Worm (Caenorhabditis elegans) whole organism, L4/young adult: Measurements from ENCODE around the gene nhr-38.

Experiments
- W03F9.2 ChIP-seq: fragments of 150-350 bp; optimal IDR thresholded peaks from 2 replicates; lab custom pipeline; 2014; ENCODE audit warnings: missing biosample characterization, missing genetic modification characterization
- dao-5 ChIP-seq: sonication (generic microtip); optimal IDR thresholded peaks from 2 replicates; lab custom pipeline; 2016; ENCODE audit warnings: missing genotype, missing genetic modification characterization, moderate library complexity, missing compliant biosample characterization
- him-1 ChIP-seq: sonication (generic microtip); optimal IDR thresholded peaks from 2 replicates; lab custom pipeline; 2016; ENCODE audit warnings: missing genotype, missing genetic modification reagents, missing genetic modification characterization, missing compliant biosample characterization

The nhr-38 gene

DNA sequence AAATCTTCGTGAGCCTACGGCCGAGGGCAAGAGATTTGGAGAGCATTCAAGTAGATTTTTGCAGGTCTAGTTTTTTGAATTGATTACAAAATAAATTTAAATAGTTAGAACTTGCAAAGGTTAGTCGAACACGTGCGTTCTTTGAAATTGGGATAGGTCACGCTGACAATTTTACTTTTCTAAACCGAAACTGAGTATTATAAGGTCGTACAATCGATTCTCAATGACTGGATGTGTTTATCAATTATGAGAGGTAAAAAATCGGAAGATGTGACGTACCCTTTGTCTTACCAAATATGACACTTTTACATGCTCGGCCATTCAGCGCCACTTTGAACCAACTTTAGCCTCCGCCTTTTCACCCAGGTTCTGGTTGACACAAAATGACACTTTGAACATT is 36.8 kb downstream of the nhr-38 start, which contains the start of gene C28D4.5:
C28D4.5 (minus strand) TSS at position 101 of the 400 bp plus-strand sequence.
- TF ChIP-seq him-1 (tag; lab: Kevin White, UChicago) (no peak), W03F9.2 (no peak), dao-5 (tag; lab: Kevin White, UChicago) (no peak)

DNA sequence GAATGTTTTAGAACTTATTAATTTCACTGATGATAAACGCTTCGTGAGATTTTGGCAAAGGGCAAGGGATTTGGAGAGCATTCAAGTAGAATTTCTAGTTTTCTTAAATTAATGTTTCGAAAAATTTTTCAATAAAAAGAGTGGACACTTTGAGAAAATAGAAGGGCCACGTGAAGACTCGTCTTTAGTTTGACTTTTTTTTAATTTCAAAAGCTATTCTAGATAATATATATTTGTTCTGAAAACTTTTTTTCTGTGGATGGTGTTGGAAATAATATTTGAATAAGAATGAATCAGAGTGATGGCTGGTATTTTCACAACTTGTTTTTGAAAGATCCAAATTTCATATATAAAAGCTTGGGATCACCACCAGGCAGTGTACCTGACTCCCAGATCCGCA is 38.4 kb downstream of the nhr-38 start, which contains the start of gene C28D4.8:
C28D4.8 (minus strand) TSS at position 101 of the 400 bp plus-strand sequence.
- TF ChIP-seq dao-5 (tag; lab: Kevin White, UChicago) (no peak), W03F9.2 (no peak), him-1 (tag; lab: Kevin White, UChicago) (no peak)

DNA sequence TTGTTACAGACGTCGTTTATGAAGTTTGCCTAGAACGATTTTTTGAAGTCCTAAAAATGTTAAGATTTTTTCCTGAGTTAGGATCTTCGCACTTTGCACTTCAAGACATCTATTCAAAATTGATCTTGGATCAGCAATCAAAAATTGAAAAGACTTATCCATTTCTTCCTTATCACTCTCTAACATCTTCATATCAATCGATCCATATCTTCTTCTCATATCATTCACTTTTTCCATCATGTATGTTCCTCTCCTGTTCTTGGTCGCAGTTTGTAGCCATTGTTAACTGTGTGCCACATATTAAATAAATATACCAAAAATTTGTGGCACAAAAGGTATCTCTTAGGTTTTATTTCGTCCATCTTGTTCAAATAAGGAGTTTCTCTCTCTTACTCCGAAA is 45.7 kb downstream of the nhr-38 start:
- TF ChIP-seq W03F9.2 (no peak), dao-5 (tag; lab: Kevin White, UChicago) (no peak), him-1 (tag; lab: Kevin White, UChicago) (no peak)

ce11 chrIV:9756647-9757424 is 46.8 kb downstream of the nhr-38 start:
- no peak for TF ChIP-seq him-1 (tag; lab: Kevin White, UChicago)
- TF ChIP-seq dao-5 (tag; lab: Kevin White, UChicago), result no peak
- peak; percentile 41 for TF ChIP-seq W03F9.2

- no peak for TF ChIP-seq him-1 (tag; lab: Kevin White, UChicago)
- no peak for TF ChIP-seq W03F9.2
- TF ChIP-seq dao-5 (tag; lab: Kevin White, UChicago), result no peak
Observed at ce11 chrIV:9757425-9757740, 47.4 kb downstream of the nhr-38 start, which contains the start of gene nhr-97. TSS of gene nhr-97 (plus strand) at chrIV:9757641.

DNA sequence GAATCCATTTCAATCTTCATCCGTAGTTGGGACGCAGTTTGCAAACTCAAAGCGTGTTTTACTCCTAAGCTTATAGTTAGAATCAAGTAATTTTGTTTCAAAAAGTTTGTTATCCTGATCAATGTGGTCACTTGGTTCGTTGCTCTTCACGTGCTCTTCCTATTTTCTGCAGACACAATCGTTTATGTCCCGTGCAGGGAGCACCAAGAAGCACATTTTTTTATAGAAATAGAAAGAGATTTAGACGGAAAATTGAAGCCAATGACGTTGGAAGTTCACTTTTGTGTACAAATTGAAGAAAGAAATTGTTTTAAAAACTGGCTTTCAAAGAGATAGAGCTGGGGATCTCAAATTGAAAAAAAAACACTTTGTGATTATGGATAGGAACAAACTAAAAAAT is 51.8 kb downstream of the nhr-38 start:
- TF ChIP-seq W03F9.2, result no peak
- no peak for TF ChIP-seq him-1 (tag; lab: Kevin White, UChicago)
- TF ChIP-seq dao-5 (tag; lab: Kevin White, UChicago), result no peak
